Worm (Caenorhabditis elegans): ENCODE results near the gene F59A1.6.

- TF ChIP-seq hnd-1 (tag; optimal IDR thresholded peaks at IDR 0.05): no peak
- no peak for TF ChIP-seq flt-1 (GFP tag; IDR thresholded peaks at IDR 0.05)
- no peak for TF ChIP-seq ets-7 (tag; optimal IDR thresholded peaks at IDR 0.05)
- no peak for TF ChIP-seq aly-1 (tag; optimal IDR thresholded peaks at IDR 0.05)
- no peak for TF ChIP-seq tra-4 (tag; optimal IDR thresholded peaks at IDR 0.05)
- no peak for TF ChIP-seq tbx-11 (GFP tag; IDR thresholded peaks at IDR 0.05)
- no peak for TF ChIP-seq hmg-4 (GFP tag; optimal IDR thresholded peaks at IDR 0.05)
- TF ChIP-seq F13C5.2 (tag; optimal IDR thresholded peaks at IDR 0.05): no peak
Observed at ce11 chrV:17683763-17684162, 1.2 kb upstream of the F59A1.6 start, which contains the start of gene F59A1.15.
